Fruit fly (Drosophila melanogaster) S2 (cell line): ENCODE results near the gene FucT6.
A peak's percentile ranks its signal among the peaks of the same experiment; 100 is the strongest.

ENCODE experiments used
- CG8478 ChIP-seq: fragments of >200 bp; optimal IDR thresholded peaks from 2 replicates; lab custom pipeline; 2018
- CTCF ChIP-seq, 2 experiments: fragments of >200 bp; optimal IDR thresholded peaks; 2 replicates each; lab custom pipeline; 2018

- TF ChIP-seq CG8478 (lab: Kevin White, UChicago) (no peak), CTCF (optimal IDR thresholded peaks at IDR 0.05; lab: Kevin White, UChicago) (peak; percentile 64 to 78)
Measured at dm6 chrX:11694959-11695882, 14.5 kb downstream of the FucT6 start, which contains the start of gene PhKgamma.
